Fruit fly (Drosophila melanogaster): ENCODE data around the gene eIF2A.

eIF2A gene

dm6 chr3L:21824725-21825353 is at the start of gene eIF2A:
Gene eIF2A (plus strand): TSS chr3L:21824740.
- TF ChIP-seq noc (tag; optimal IDR thresholded peaks at IDR 0.05), result no peak

dm6 chr3L:21787883-21788282 is 36.7 kb upstream of the eIF2A start:
- no peak for TF ChIP-seq noc (tag; optimal IDR thresholded peaks at IDR 0.05)

dm6 chr3L:21800424-21800823 is 24.1 kb upstream of the eIF2A start:
- no peak for TF ChIP-seq noc (tag; optimal IDR thresholded peaks at IDR 0.05)

- no peak for TF ChIP-seq noc (tag; optimal IDR thresholded peaks at IDR 0.05)
Measured at dm6 chr3L:21808003-21808530, 16.5 kb upstream of the eIF2A start.

- no peak for TF ChIP-seq noc (tag; optimal IDR thresholded peaks at IDR 0.05)
Measured at dm6 chr3L:21808568-21808967, 16.0 kb upstream of the eIF2A start, which contains the start of gene eg. Gene eg (plus strand): TSS chr3L:21808703.

dm6 chr3L:21813598-21813997 is 10.9 kb upstream of the eIF2A start, which contains the start of gene CG43895:
Gene CG43895 (minus strand): TSS chr3L:21813698.
- no peak for TF ChIP-seq noc (tag; optimal IDR thresholded peaks at IDR 0.05)

- TF ChIP-seq noc (tag; optimal IDR thresholded peaks at IDR 0.05), result no peak
Measured at dm6 chr3L:21818701-21819100, 5.8 kb upstream of the eIF2A start.

dm6 chr3L:21819497-21819896 is 5.0 kb upstream of the eIF2A start:
- TF ChIP-seq noc (tag; optimal IDR thresholded peaks at IDR 0.05), result no peak

dm6 chr3L:21821780-21822179 is 2.8 kb upstream of the eIF2A start, which contains the start of gene CycH:
Gene CycH (plus strand): TSS chr3L:21821997.
- no peak for TF ChIP-seq noc (tag; optimal IDR thresholded peaks at IDR 0.05)

dm6 chr3L:21823236-21823635 is 1.3 kb upstream of the eIF2A start, which contains the start of gene CG7407:
Gene CG7407 (plus strand): TSS chr3L:21823461.
- TF ChIP-seq noc (tag; optimal IDR thresholded peaks at IDR 0.05), result no peak

dm6 chr3L:21827130-21827529 is 2.6 kb downstream of the eIF2A start:
- no peak for TF ChIP-seq noc (tag; optimal IDR thresholded peaks at IDR 0.05)

dm6 chr3L:21828177-21828589 is 3.6 kb downstream of the eIF2A start, which contains the start of gene CG32448:
Gene CG32448 (minus strand): TSS chr3L:21828480.
- TF ChIP-seq noc (tag; optimal IDR thresholded peaks at IDR 0.05), result peak; percentile 15

- no peak for TF ChIP-seq noc (tag; optimal IDR thresholded peaks at IDR 0.05)
Measured at dm6 chr3L:21830125-21830524, 5.6 kb downstream of the eIF2A start.

dm6 chr3L:21832203-21833160 is 7.9 kb downstream of the eIF2A start, which contains the start of the genes CG7148 and Nopp140:
Gene CG7148 (minus strand): TSS chr3L:21832253.
Gene Nopp140 (plus strand): TSS chr3L:21832774.
- TF ChIP-seq noc (tag; optimal IDR thresholded peaks at IDR 0.05), result peak; percentile 63

dm6 chr3L:21835569-21835968 is 11.0 kb downstream of the eIF2A start:
- no peak for TF ChIP-seq noc (tag; optimal IDR thresholded peaks at IDR 0.05)

Measured in whole organism, larva.